Fruit fly (Drosophila melanogaster): Measurements from ENCODE around the gene CG15432.

Gene CG15432

DNA sequence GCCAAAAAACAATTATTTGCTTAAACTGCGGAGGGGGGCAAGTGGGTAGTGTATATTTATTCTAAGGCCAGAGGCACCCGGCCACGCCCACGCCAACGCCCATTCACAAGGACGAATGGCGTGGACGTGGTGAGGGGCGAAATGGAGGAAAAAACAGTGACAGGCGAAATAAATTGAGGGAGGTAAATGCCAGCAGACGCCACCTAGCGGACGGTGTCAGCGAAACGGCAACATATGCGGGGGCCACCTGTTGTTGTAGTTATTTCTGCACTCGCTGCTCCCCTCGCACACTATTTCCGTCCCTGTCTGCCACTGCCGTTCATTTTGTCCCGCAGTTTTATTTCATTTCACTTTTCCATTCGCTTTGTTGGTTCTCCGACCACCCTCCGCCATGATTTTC, 24.1 kb upstream of the CG15432 start (continued):
- no peak for TF ChIP-seq crp (GFP tag; optimal IDR thresholded peaks at IDR 0.05)
- TF ChIP-seq Nf-YB (GFP tag; optimal IDR thresholded peaks at IDR 0.05) = no peak
- no peak for TF ChIP-seq fru (optimal IDR thresholded peaks at IDR 0.05)
- TF ChIP-seq Elba2 (GFP tag; optimal IDR thresholded peaks at IDR 0.05) = no peak
- no peak for TF ChIP-seq CG2678 (tag; optimal IDR thresholded peaks at IDR 0.05)
- TF ChIP-seq her (GFP tag; optimal IDR thresholded peaks at IDR 0.05) = no peak
- TF ChIP-seq Sry-δ (GFP tag; optimal IDR thresholded peaks at IDR 0.05) = no peak
- no peak for TF ChIP-seq CG17359 (tag; optimal IDR thresholded peaks at IDR 0.05)
- no peak for TF ChIP-seq sna (GFP tag; IDR thresholded peaks at IDR 0.05; ENCODE audit: partially characterized antibody)
- TF ChIP-seq Doc3 (GFP tag; IDR thresholded peaks at IDR 0.05; ENCODE audit: partially characterized antibody) = no peak
- TF ChIP-seq trh (GFP tag; optimal IDR thresholded peaks at IDR 0.05) = no peak
- TF ChIP-seq slbo (GFP tag; IDR thresholded peaks at IDR 0.05) = peak; percentile 27; the same call in 1 of the 2 replicates
- TF ChIP-seq CG12769 (tag; optimal IDR thresholded peaks at IDR 0.05) = no peak
- no peak for TF ChIP-seq CG6791 (GFP tag; IDR thresholded peaks at IDR 0.05; ENCODE audit: partially characterized antibody)
- no peak for TF ChIP-seq B-H2 (GFP tag; optimal IDR thresholded peaks at IDR 0.05)
- no peak for TF ChIP-seq CG6765 (GFP tag; optimal IDR thresholded peaks at IDR 0.05)
- TF ChIP-seq D (optimal IDR thresholded peaks at IDR 0.05) = no peak
- TF ChIP-seq D (GFP tag; optimal IDR thresholded peaks at IDR 0.05) = peak; percentile 15
- TF ChIP-seq CG4282 (GFP tag; optimal IDR thresholded peaks at IDR 0.05) = no peak
- TF ChIP-seq Side (GFP tag; optimal IDR thresholded peaks at IDR 0.05) = no peak
- no peak for TF ChIP-seq phol (tag; optimal IDR thresholded peaks at IDR 0.05)
- no peak for TF ChIP-seq z (GFP tag; IDR thresholded peaks at IDR 0.05)
- TF ChIP-seq zfh1 (GFP tag; IDR thresholded peaks at IDR 0.05) = 0 out of 3 replicates have a peak, but pooled peaks have one; percentile 16
- TF ChIP-seq lola (GFP tag; optimal IDR thresholded peaks at IDR 0.05) = no peak
- TF ChIP-seq CG8359 (GFP tag; optimal IDR thresholded peaks at IDR 0.05; ENCODE audit: borderline replicate concordance) = no peak
- TF ChIP-seq CG15514 (GFP tag; optimal IDR thresholded peaks at IDR 0.05) = no peak
- no peak for TF ChIP-seq cg (GFP tag; optimal IDR thresholded peaks at IDR 0.05)
- TF ChIP-seq tna (GFP tag; IDR thresholded peaks at IDR 0.05; ENCODE audit: partially characterized antibody) = no peak
- no peak for TF ChIP-seq nau (GFP tag; optimal IDR thresholded peaks at IDR 0.05)
- no peak for TF ChIP-seq schlank (tag; optimal IDR thresholded peaks at IDR 0.05)
- TF ChIP-seq CG33213 (GFP tag; optimal IDR thresholded peaks at IDR 0.05) = no peak
- peak; percentile 78 for TF ChIP-seq Ets65A (GFP tag)
- TF ChIP-seq fd3F (GFP tag; optimal IDR thresholded peaks at IDR 0.05) = no peak
- no peak for TF ChIP-seq abd-A (tag; optimal IDR thresholded peaks at IDR 0.05)
- TF ChIP-seq da (GFP tag; optimal IDR thresholded peaks at IDR 0.05) = no peak
- TF ChIP-seq CG5245 (GFP tag; optimal IDR thresholded peaks at IDR 0.05) = no peak
- no peak for TF ChIP-seq CrebB (tag; optimal IDR thresholded peaks at IDR 0.05)
- no peak for TF ChIP-seq Lpt (GFP tag; optimal IDR thresholded peaks at IDR 0.05)
- TF ChIP-seq Dref (GFP tag; IDR thresholded peaks at IDR 0.05) = no peak; the same call in 1 of the 2 replicates
- TF ChIP-seq unc-4 (GFP tag; IDR thresholded peaks at IDR 0.05; ENCODE audit: partially characterized antibody) = no peak
- no peak for TF ChIP-seq dm (GFP tag; optimal IDR thresholded peaks at IDR 0.05)
- no peak for TF ChIP-seq CG10543 (GFP tag; optimal IDR thresholded peaks at IDR 0.05)
- no peak for TF ChIP-seq slp2 (GFP tag; optimal IDR thresholded peaks at IDR 0.05)
- TF ChIP-seq CG7745 (tag; optimal IDR thresholded peaks at IDR 0.05) = no peak
- TF ChIP-seq CG31388 (GFP tag; optimal IDR thresholded peaks at IDR 0.05) = no peak
- TF ChIP-seq Gsc (GFP tag; IDR thresholded peaks at IDR 0.05) = no peak
- no peak for TF ChIP-seq ERR (GFP tag; optimal IDR thresholded peaks at IDR 0.05)
- no peak for TF ChIP-seq gcm2 (GFP tag; optimal IDR thresholded peaks at IDR 0.05)
- TF ChIP-seq CG18262 (tag; optimal IDR thresholded peaks at IDR 0.05) = no peak
- TF ChIP-seq otp (GFP tag; IDR thresholded peaks at IDR 0.05) = 0 out of 3 replicates have a peak, but pooled peaks have one; percentile 42
- TF ChIP-seq tx (GFP tag; optimal IDR thresholded peaks at IDR 0.05) = no peak
- TF ChIP-seq h (optimal IDR thresholded peaks at IDR 0.05) = no peak
